Fruit fly (Drosophila melanogaster) whole organism, embryonic: ENCODE data around the gene Surf1.

Source experiments
- Bteb2 ChIP-seq: fragments of 200-800 bp; sonication (Bioruptor generic); optimal IDR thresholded peaks from 2 replicates; lab custom pipeline; 2016; ENCODE audit warnings: missing biosample characterization, missing genetic modification characterization
- CG10274 ChIP-seq: fragments of 200-800 bp; sonication (Bioruptor generic); optimal IDR thresholded peaks from 3 replicates; lab custom pipeline; 2017; ENCODE audit warnings: missing biosample characterization, mild to moderate bottlenecking, missing genetic modification characterization
- CG11398 ChIP-seq: fragments of 200-800 bp; sonication (Bioruptor generic); optimal IDR thresholded peaks from 2 replicates; lab custom pipeline; 2016; ENCODE audit warnings: missing biosample characterization, missing genetic modification characterization
- CG11723 ChIP-seq: fragments of 200-800 bp; sonication (Bioruptor generic); optimal IDR thresholded peaks from 2 replicates; lab custom pipeline; 2017; ENCODE audit warnings: missing biosample characterization, mild to moderate bottlenecking, missing genetic modification characterization
- CG12071 ChIP-seq: fragments of 200-800 bp; sonication (Bioruptor generic); optimal IDR thresholded peaks from 3 replicates; lab custom pipeline; 2018; ENCODE audit warnings: missing biosample characterization, mild to moderate bottlenecking, missing genetic modification characterization
- CG12236 ChIP-seq: fragments of 200-800 bp; sonication (Bioruptor generic); optimal IDR thresholded peaks from 2 replicates; lab custom pipeline; 2016; ENCODE audit warnings: missing biosample characterization, missing genetic modification characterization
- CG14667 ChIP-seq: fragments of 200-800 bp; sonication (Bioruptor generic); IDR thresholded peaks from 2 replicates; pipeline ENCODE4 v1.3.6; 2022; ENCODE audit warnings: missing biosample characterization, missing genetic modification characterization
- CG14710 ChIP-seq: fragments of 200-800 bp; sonication (Bioruptor generic); optimal IDR thresholded peaks from 3 replicates; lab custom pipeline; 2019; ENCODE audit warnings: missing biosample characterization, mild to moderate bottlenecking, missing genetic modification characterization, moderate library complexity
- CG1529 ChIP-seq: fragments of 200-800 bp; sonication (Bioruptor generic); optimal IDR thresholded peaks from 3 replicates; lab custom pipeline; 2018; ENCODE audit warnings: missing biosample characterization, missing genetic modification characterization
- CG2202 ChIP-seq: fragments of 200-800 bp; sonication (Bioruptor generic); optimal IDR thresholded peaks from 2 replicates; lab custom pipeline; 2018; ENCODE audit warnings: missing biosample characterization, mild to moderate bottlenecking, missing genetic modification characterization
- CG32532 ChIP-seq: fragments of 200-800 bp; sonication (Bioruptor generic); IDR thresholded peaks from 2 replicates; pipeline ENCODE4 v1.3.6; 2022; ENCODE audit warnings: missing biosample characterization, missing genetic modification characterization
- CG34422 ChIP-seq: fragments of 200-800 bp; sonication (Bioruptor generic); IDR thresholded peaks from 3 replicates; pipeline ENCODE4 v1.3.6; 2022; ENCODE audit warnings: missing biosample characterization, missing genetic modification characterization
- CG3847 ChIP-seq: fragments of 200-800 bp; sonication (Bioruptor generic); IDR thresholded peaks from 2 replicates; pipeline ENCODE4 v1.3.6; 2022; ENCODE audit warnings: missing biosample characterization, missing genetic modification characterization
- CG4328 ChIP-seq: fragments of 200-800 bp; sonication (Bioruptor generic); optimal IDR thresholded peaks from 3 replicates; lab custom pipeline; 2017; ENCODE audit warnings: missing biosample characterization, missing genetic modification reagents, missing genetic modification characterization
- CG4820 ChIP-seq: fragments of 200-800 bp; sonication (Bioruptor generic); optimal IDR thresholded peaks from 3 replicates; lab custom pipeline; 2016; ENCODE audit warnings: missing biosample characterization, missing genetic modification characterization
- CG4854 ChIP-seq: fragments of 200-800 bp; sonication (Bioruptor generic); optimal IDR thresholded peaks from 2 replicates; lab custom pipeline; 2016; ENCODE audit warnings: missing biosample characterization, missing genetic modification characterization, inconsistent platforms
- CG8089 ChIP-seq: fragments of 200-800 bp; sonication (Bioruptor generic); optimal IDR thresholded peaks from 3 replicates; lab custom pipeline; 2016; ENCODE audit warnings: missing biosample characterization, missing genetic modification characterization
- CG8359 ChIP-seq: fragments of 200-800 bp; sonication (Bioruptor generic); optimal IDR thresholded peaks from 2 replicates; lab custom pipeline; 2017; ENCODE audit warnings: missing biosample characterization, mild to moderate bottlenecking, missing genetic modification characterization, borderline replicate concordance
- D ChIP-seq, 2 experiments: fragments of 200-800 bp in 1 of 2; fragments of >200 bp in 1 of 2; sonication (Bioruptor generic) in 1 of 2; optimal IDR thresholded peaks; 2 replicates in 1 of 2; 3 replicates in 1 of 2; lab custom pipeline; 2017; ENCODE audit warnings: mild to moderate bottlenecking in 1 of 2, missing biosample characterization in 1 of 2, missing genetic modification characterization in 1 of 2, missing genetic modification reagents in 1 of 2
- Deaf1 ChIP-seq: fragments of 200-800 bp; optimal IDR thresholded peaks from 3 replicates; lab custom pipeline; 2019; ENCODE audit warnings: missing biosample characterization, mild to moderate bottlenecking, missing genetic modification characterization, moderate library complexity
- Eip74EF ChIP-seq, 2 experiments: fragments of 200-800 bp in 1 of 2; fragments of >200 bp in 1 of 2; sonication (Bioruptor generic) in 1 of 2; optimal IDR thresholded peaks; 2 replicates each; lab custom pipeline; 2017 to 2019; ENCODE audit warnings: missing biosample characterization in 2 of 2, missing genetic modification characterization in 2 of 2, mild to moderate bottlenecking in 1 of 2, moderate library complexity in 1 of 2
- HHEX ChIP-seq: fragments of 200-800 bp; sonication (Bioruptor generic); optimal IDR thresholded peaks from 3 replicates; lab custom pipeline; 2017; ENCODE audit warnings: missing biosample characterization, mild to moderate bottlenecking, missing genetic modification characterization, missing genetic modification reagents
- HLH54F ChIP-seq: fragments of 200-800 bp; sonication (Bioruptor generic); optimal IDR thresholded peaks from 3 replicates; lab custom pipeline; 2016; ENCODE audit warnings: missing biosample characterization, missing genetic modification characterization
- Hmr ChIP-seq: fragments of 200-800 bp; sonication (Bioruptor generic); optimal IDR thresholded peaks from 3 replicates; lab custom pipeline; 2017; ENCODE audit warnings: mild to moderate bottlenecking, missing biosample characterization, missing genetic modification reagents, missing genetic modification characterization
- Hr3 ChIP-seq: fragments of 200-800 bp; sonication (Bioruptor generic); optimal IDR thresholded peaks from 3 replicates; lab custom pipeline; 2016; ENCODE audit warnings: missing biosample characterization, missing genetic modification characterization
- Lpt ChIP-seq: fragments of >200 bp; optimal IDR thresholded peaks from 2 replicates; lab custom pipeline; 2018; ENCODE audit warnings: missing biosample characterization, missing genetic modification characterization
- Mrtf ChIP-seq: fragments of 200-800 bp; sonication (Bioruptor generic); IDR thresholded peaks from 3 replicates; pipeline ENCODE4 v1.3.6; 2022; ENCODE audit warnings: missing biosample characterization, missing genetic modification characterization
- PHDP ChIP-seq: fragments of 200-800 bp; sonication (Bioruptor generic); optimal IDR thresholded peaks from 3 replicates; lab custom pipeline; 2018; ENCODE audit warnings: missing biosample characterization, mild to moderate bottlenecking, missing genetic modification characterization, moderate library complexity
- Six4 ChIP-seq: fragments of 200-800 bp; sonication (Bioruptor generic); optimal IDR thresholded peaks from 2 replicates; lab custom pipeline; 2016; ENCODE audit warnings: missing biosample characterization, missing genetic modification characterization
- Tbp ChIP-seq: fragments of >200 bp; optimal IDR thresholded peaks from 2 replicates; lab custom pipeline; 2018; ENCODE audit warnings: missing biosample characterization, missing genetic modification characterization
- bbx ChIP-seq: fragments of 200-800 bp; sonication (Bioruptor generic); IDR thresholded peaks from 2 replicates; pipeline ENCODE4 v1.3.6; 2022; ENCODE audit warnings: missing biosample characterization, missing genetic modification characterization; ENCODE audit not compliant: partially characterized antibody
- cwo ChIP-seq: fragments of 200-800 bp; sonication (Bioruptor generic); optimal IDR thresholded peaks from 3 replicates; lab custom pipeline; 2017; ENCODE audit warnings: missing biosample characterization, missing genetic modification characterization, mild to moderate bottlenecking, moderate library complexity, missing genetic modification reagents
- da ChIP-seq: fragments of 200-800 bp; sonication (Bioruptor generic); optimal IDR thresholded peaks from 2 replicates; lab custom pipeline; 2016; ENCODE audit warnings: missing biosample characterization, missing genetic modification characterization
- dati ChIP-seq: fragments of 200-800 bp; sonication (Bioruptor generic); IDR thresholded peaks from 2 replicates; pipeline ENCODE4 v1.3.6; 2022; ENCODE audit warnings: missing biosample characterization, missing genetic modification characterization
- disco-r ChIP-seq: fragments of 200-800 bp; sonication (Bioruptor generic); optimal IDR thresholded peaks from 2 replicates; lab custom pipeline; 2016; ENCODE audit warnings: missing biosample characterization, missing genetic modification characterization
- dmrt11E ChIP-seq: fragments of 200-800 bp; sonication (Bioruptor generic); optimal IDR thresholded peaks from 3 replicates; lab custom pipeline; 2018; ENCODE audit warnings: missing biosample characterization, mild to moderate bottlenecking, missing genetic modification characterization, moderate library complexity
- dmrt99B ChIP-seq: fragments of 200-800 bp; sonication (Bioruptor generic); optimal IDR thresholded peaks from 2 replicates; lab custom pipeline; 2018; ENCODE audit warnings: missing biosample characterization, mild to moderate bottlenecking, missing genetic modification characterization, moderate library complexity
- dpn ChIP-seq, 2 experiments: fragments of 200-800 bp; sonication (Bioruptor generic); optimal IDR thresholded peaks; 3 replicates each; lab custom pipeline; 2016; ENCODE audit warnings: missing biosample characterization in 2 of 2, missing genetic modification characterization in 2 of 2
- ind ChIP-seq: fragments of 200-800 bp; sonication (Bioruptor generic); optimal IDR thresholded peaks from 3 replicates; lab custom pipeline; 2016; ENCODE audit warnings: missing biosample characterization, missing genetic modification characterization
- inv ChIP-seq: fragments of 200-800 bp; sonication (Bioruptor generic); IDR thresholded peaks from 2 replicates; pipeline ENCODE4 v1.3.6; 2022; ENCODE audit warnings: missing biosample characterization, missing genetic modification characterization; ENCODE audit not compliant: partially characterized antibody
- jumu ChIP-seq: fragments of 200-800 bp; sonication (Bioruptor generic); optimal IDR thresholded peaks from 3 replicates; lab custom pipeline; 2016; ENCODE audit warnings: missing biosample characterization, missing genetic modification characterization
- nerfin-1 ChIP-seq: fragments of 200-800 bp; sonication (Bioruptor generic); optimal IDR thresholded peaks from 3 replicates; lab custom pipeline; 2019; ENCODE audit warnings: missing biosample characterization, mild to moderate bottlenecking, missing genetic modification characterization, moderate library complexity
- p53 ChIP-seq: fragments of 200-800 bp; sonication (Bioruptor generic); optimal IDR thresholded peaks from 2 replicates; lab custom pipeline; 2016; ENCODE audit warnings: missing biosample characterization, missing genetic modification characterization
- pan ChIP-seq, 4 experiments: fragments of >200 bp in 3 of 4; fragments of 200-800 bp in 1 of 4; sonication (Bioruptor generic) in 1 of 4; optimal IDR thresholded peaks in 3 of 4; IDR thresholded peaks in 1 of 4; 2 replicates each; pipeline versions ENCODE4 v1.3.6 to Lab custom; 2017 to 2022; ENCODE audit warnings: missing biosample characterization in 2 of 4, missing genetic modification characterization in 2 of 4, mixed read lengths in 1 of 4
- phol ChIP-seq: fragments of 200-800 bp; sonication (Bioruptor generic); optimal IDR thresholded peaks from 3 replicates; lab custom pipeline; 2018; ENCODE audit warnings: missing biosample characterization, mild to moderate bottlenecking, missing genetic modification characterization, moderate library complexity
- pita ChIP-seq: fragments of 200-800 bp; sonication (Bioruptor generic); optimal IDR thresholded peaks from 2 replicates; lab custom pipeline; 2017; ENCODE audit warnings: missing biosample characterization, mild to moderate bottlenecking, missing genetic modification characterization
- psq ChIP-seq: fragments of 200-800 bp; sonication (Bioruptor generic); optimal IDR thresholded peaks from 2 replicates; lab custom pipeline; 2017; ENCODE audit warnings: missing biosample characterization, missing genetic modification characterization
- rib ChIP-seq: fragments of 200-800 bp; sonication (Bioruptor generic); IDR thresholded peaks from 2 replicates; pipeline ENCODE4 v1.3.6; 2022; ENCODE audit warnings: missing biosample characterization, missing genetic modification characterization
- shn ChIP-seq: fragments of 200-800 bp; sonication (Bioruptor generic); optimal IDR thresholded peaks from 3 replicates; lab custom pipeline; 2016; ENCODE audit warnings: missing biosample characterization, missing genetic modification characterization
- tgo ChIP-seq: fragments of 200-800 bp; sonication (Bioruptor generic); IDR thresholded peaks from 3 replicates; pipeline ENCODE4 v1.3.6; 2022; ENCODE audit warnings: missing biosample characterization, missing genetic modification characterization

The Surf1 gene

DNA sequence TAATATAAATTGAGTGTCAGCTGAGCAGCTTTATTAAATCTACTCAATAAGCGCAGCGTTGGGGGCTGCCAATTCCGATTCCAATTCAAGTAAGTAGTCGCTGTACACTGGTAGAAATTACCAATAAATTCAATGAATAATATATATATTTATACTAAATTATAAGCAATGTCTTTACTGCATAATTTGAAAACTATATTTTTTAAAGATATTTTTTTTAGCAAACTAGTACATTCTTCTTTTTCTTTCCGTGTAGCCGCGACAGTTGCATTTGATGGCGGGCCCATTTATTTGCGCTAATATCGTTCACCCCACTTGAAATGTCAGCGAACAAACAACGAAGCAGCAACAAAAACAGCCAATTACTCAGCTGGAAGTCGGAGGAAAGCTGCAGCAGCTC is 19.2 kb downstream of the Surf1 start (continued):
- no peak for TF ChIP-seq dati
- TF ChIP-seq nerfin-1 (tag; lab: Kevin White, UChicago) = peak; percentile 16
- TF ChIP-seq CG4328 (GFP tag; lab: Kevin White, UChicago) = no peak
- TF ChIP-seq CG3847 (GFP tag; lab: Robert Waterston, UW) = peak; percentile 19; the same call in 1 of the 2 replicates
- TF ChIP-seq jumu (GFP tag; lab: Kevin White, UChicago) = no peak
- TF ChIP-seq D (optimal IDR thresholded peaks at IDR 0.05; lab: Kevin White, UChicago) = no peak
- peak; percentile 56 for TF ChIP-seq D (GFP tag; optimal IDR thresholded peaks at IDR 0.05; lab: Kevin White, UChicago)
- TF ChIP-seq cwo (GFP tag; lab: Kevin White, UChicago) = peak; percentile 43
- no peak for TF ChIP-seq inv (GFP tag; lab: Robert Waterston, UW)
- TF ChIP-seq CG12071 (GFP tag; lab: Kevin White, UChicago) = no peak
- TF ChIP-seq CG4820 = peak; percentile 31
- peak; percentile 74 for TF ChIP-seq dmrt99B (tag; lab: Kevin White, UChicago)
- no peak for TF ChIP-seq Mrtf (GFP tag; lab: Robert Waterston, UW)
- TF ChIP-seq pita (GFP tag; lab: Kevin White, UChicago) = no peak
- no peak for TF ChIP-seq pan (optimal IDR thresholded peaks at IDR 0.05; lab: Kevin White, UChicago)
- TF ChIP-seq pan (GFP tag; optimal IDR thresholded peaks at IDR 0.05 in 1 of 2, IDR thresholded peaks at IDR 0.05 in 1 of 2) = peak in 1 of 2 experiments; percentile 61
- TF ChIP-seq disco-r (GFP tag; lab: Kevin White, UChicago) = no peak
- TF ChIP-seq ind (GFP tag; lab: Kevin White, UChicago) = peak; percentile 49
- TF ChIP-seq CG8359 (GFP tag; lab: Kevin White, UChicago) = peak; percentile 47
- TF ChIP-seq Deaf1 (tag; lab: Kevin White, UChicago) = no peak
- no peak for TF ChIP-seq HLH54F (GFP tag; lab: Kevin White, UChicago)
- TF ChIP-seq Six4 (GFP tag; lab: Kevin White, UChicago) = peak; percentile 60
- no peak for TF ChIP-seq rib (GFP tag; lab: Robert Waterston, UW)
- TF ChIP-seq Hmr = peak; percentile 25
- peak; percentile 61 for TF ChIP-seq CG14710 (tag; lab: Kevin White, UChicago)
- TF ChIP-seq CG10274 = no peak
- TF ChIP-seq psq (GFP tag; lab: Kevin White, UChicago) = no peak
- TF ChIP-seq Tbp (GFP tag; lab: Kevin White, UChicago) = no peak
- TF ChIP-seq Hr3 (GFP tag; lab: Kevin White, UChicago) = peak; percentile 29
- TF ChIP-seq shn (GFP tag; lab: Kevin White, UChicago) = no peak
- TF ChIP-seq tgo (GFP tag; lab: Robert Waterston, UW) = peak; percentile 62
- peak in 1 of 2 experiments; percentile 26 for TF ChIP-seq Eip74EF (GFP tag; optimal IDR thresholded peaks at IDR 0.05; lab: Kevin White, UChicago)
- TF ChIP-seq CG12236 (GFP tag; lab: Kevin White, UChicago) = no peak
- peak; percentile 29 for TF ChIP-seq HHEX
- TF ChIP-seq CG4854 (GFP tag; lab: Kevin White, UChicago) = no peak
- TF ChIP-seq PHDP = peak; percentile 63
- no peak for TF ChIP-seq Lpt
- peak in 1 of 2 experiments; percentile 18 for TF ChIP-seq dpn (GFP tag; optimal IDR thresholded peaks at IDR 0.05; lab: Kevin White, UChicago)
- no peak for TF ChIP-seq CG1529 (GFP tag; lab: Kevin White, UChicago)
- TF ChIP-seq CG32532 (GFP tag; lab: Robert Waterston, UW) = peak; percentile 44; the same call in 1 of the 2 replicates
- TF ChIP-seq CG11723 (GFP tag; lab: Kevin White, UChicago) = no peak
- TF ChIP-seq CG14667 (GFP tag; lab: Robert Waterston, UW) = peak; percentile 52
- TF ChIP-seq da (GFP tag; lab: Kevin White, UChicago) = no peak
- no peak for TF ChIP-seq p53
- no peak for TF ChIP-seq Bteb2 (GFP tag; lab: Kevin White, UChicago)
- TF ChIP-seq CG8089 (GFP tag; lab: Kevin White, UChicago) = no peak
- TF ChIP-seq phol (tag; lab: Kevin White, UChicago) = peak; percentile 72
- TF ChIP-seq CG11398 (GFP tag; lab: Kevin White, UChicago) = no peak
- no peak for TF ChIP-seq bbx (GFP tag; lab: Robert Waterston, UW)
- TF ChIP-seq CG2202 (tag; lab: Kevin White, UChicago) = no peak
- peak; percentile 52; the same call in 2 of the 3 replicates for TF ChIP-seq CG34422 (GFP tag; lab: Robert Waterston, UW)
- TF ChIP-seq dmrt11E = peak; percentile 70
